Fruit fly (Drosophila melanogaster): Measurements from ENCODE around the gene TwdlZ.
A peak's percentile ranks its signal among the peaks of the same experiment; 100 is the strongest.

The TwdlZ gene

dm6 chrX:16772882-16773827 lies 35.2 kb downstream of the TwdlZ start (continued):
- TF ChIP-seq abd-A (tag; optimal IDR thresholded peaks at IDR 0.05) (no peak), CG33557 (GFP tag; optimal IDR thresholded peaks at IDR 0.05) (no peak), ap (GFP tag; IDR thresholded peaks at IDR 0.05) (peak; percentile 59; the same call in 1 of the 2 replicates), Hr51 (GFP tag; optimal IDR thresholded peaks at IDR 0.05) (peak in 1 of 2 experiments; percentile 24), fd64A (GFP tag; optimal IDR thresholded peaks at IDR 0.05) (no peak), CG14014 (GFP tag; IDR thresholded peaks at IDR 0.05) (peak; percentile 63), Ets65A (GFP tag) (peak; percentile 89), Med (GFP tag) (peak; percentile 91), schlank (tag; optimal IDR thresholded peaks at IDR 0.05) (no peak), zen (tag; optimal IDR thresholded peaks at IDR 0.05) (peak; percentile 47), CG6854 (GFP tag; optimal IDR thresholded peaks at IDR 0.05) (no peak), CG7372 (GFP tag; IDR thresholded peaks at IDR 0.05) (no peak), NC2β (GFP tag; optimal IDR thresholded peaks at IDR 0.05) (peak; percentile 12), sr (GFP tag; IDR thresholded peaks at IDR 0.05) (no peak), CG17568 (GFP tag; optimal IDR thresholded peaks at IDR 0.05) (no peak), CG12391 (tag; optimal IDR thresholded peaks at IDR 0.05) (peak; percentile 34), CG17385 (GFP tag; optimal IDR thresholded peaks at IDR 0.05) (no peak), HLH3B (GFP tag; IDR thresholded peaks at IDR 0.05) (peak; percentile 56), wek (GFP tag; optimal IDR thresholded peaks at IDR 0.05) (no peak), Six4 (GFP tag; optimal IDR thresholded peaks at IDR 0.05) (peak; percentile 55), Sox102F (GFP tag; optimal IDR thresholded peaks at IDR 0.05) (peak; percentile 22), CG6254 (GFP tag; optimal IDR thresholded peaks at IDR 0.05) (peak; percentile 61), CG14441 (GFP tag; IDR thresholded peaks at IDR 0.05) (peak; percentile 52), CG2202 (tag; optimal IDR thresholded peaks at IDR 0.05) (peak; percentile 38), CG4854 (GFP tag; optimal IDR thresholded peaks at IDR 0.05) (peak; percentile 5), nom (GFP tag; optimal IDR thresholded peaks at IDR 0.05) (peak; percentile 17), jumu (GFP tag; optimal IDR thresholded peaks at IDR 0.05) (peak; percentile 75), odd (GFP tag; optimal IDR thresholded peaks at IDR 0.05) (no peak), sisA (GFP tag; IDR thresholded peaks at IDR 0.05) (peak; percentile 77), CG15073 (GFP tag; optimal IDR thresholded peaks at IDR 0.05) (no peak), Scr (GFP tag; IDR thresholded peaks at IDR 0.05; ENCODE audit: partially characterized antibody) (no peak), CG2129 (GFP tag; IDR thresholded peaks at IDR 0.05; ENCODE audit: partially characterized antibody) (no peak), usp (GFP tag; optimal IDR thresholded peaks at IDR 0.05) (no peak), CG13624 (GFP tag; optimal IDR thresholded peaks at IDR 0.05) (peak; percentile 52), gsb-n (tag; optimal IDR thresholded peaks at IDR 0.05) (peak; percentile 12), Myb (GFP tag; optimal IDR thresholded peaks at IDR 0.05) (no peak), gro (GFP tag; optimal IDR thresholded peaks at IDR 0.05) (no peak), CG30403 (GFP tag; optimal IDR thresholded peaks at IDR 0.05) (peak; percentile 53), CG31388 (GFP tag; optimal IDR thresholded peaks at IDR 0.05) (no peak), CG15696 (tag; optimal IDR thresholded peaks at IDR 0.05) (peak; percentile 38), CG5245 (GFP tag; optimal IDR thresholded peaks at IDR 0.05) (peak; percentile 58), pho (GFP tag; optimal IDR thresholded peaks at IDR 0.05) (no peak), CG8281 (tag; optimal IDR thresholded peaks at IDR 0.05) (no peak), BtbVII (GFP tag; optimal IDR thresholded peaks at IDR 0.05) (no peak), CG9876 (GFP tag; optimal IDR thresholded peaks at IDR 0.05) (no peak), CG2116 (GFP tag; optimal IDR thresholded peaks at IDR 0.05) (no peak), Ets97D (GFP tag; optimal IDR thresholded peaks at IDR 0.05) (peak; percentile 10), CG18011 (GFP tag; optimal IDR thresholded peaks at IDR 0.05) (no peak)

All from whole organism, embryonic.